Worm (Caenorhabditis elegans) whole organism, L2 larva: ENCODE data around the gene cnnm-2.

Experiments
- C34F6.9 ChIP-seq: fragments of 150-350 bp; optimal IDR thresholded peaks from 2 replicates; lab custom pipeline; 2014; ENCODE audit warnings: missing biosample characterization, missing genetic modification characterization
- F13H6.1 ChIP-seq: sonication (generic microtip); optimal IDR thresholded peaks from 2 replicates; lab custom pipeline; 2016; ENCODE audit warnings: missing genetic modification characterization, missing compliant biosample characterization
- R02D3.7 ChIP-seq: fragments of 150-350 bp; optimal IDR thresholded peaks from 2 replicates; lab custom pipeline; 2014; ENCODE audit warnings: missing biosample characterization, missing genetic modification characterization
- Y55F3AM.14 ChIP-seq: fragments of 200-800 bp; sonication (Bioruptor generic); optimal IDR thresholded peaks from 2 replicates; lab custom pipeline; 2018; ENCODE audit warnings: mild to moderate bottlenecking, missing genetic modification characterization, missing compliant biosample characterization
- ZK546.5 ChIP-seq: sonication (generic microtip); optimal IDR thresholded peaks from 2 replicates; lab custom pipeline; 2017; ENCODE audit warnings: missing biosample characterization, missing genetic modification characterization
- alr-1 ChIP-seq: fragments of 150-350 bp; optimal IDR thresholded peaks from 2 replicates; lab custom pipeline; 2014; ENCODE audit warnings: missing biosample characterization, missing genetic modification characterization
- aly-2 ChIP-seq: fragments of 150-350 bp; optimal IDR thresholded peaks from 2 replicates; lab custom pipeline; 2014; ENCODE audit warnings: missing biosample characterization, missing genetic modification characterization
- ama-1 ChIP-seq: fragments of 150-350 bp; optimal IDR thresholded peaks from 2 replicates; lab custom pipeline; 2018; ENCODE audit warnings: inconsistent platforms
- blmp-1 ChIP-seq: sonication (generic microtip); optimal IDR thresholded peaks from 2 replicates; lab custom pipeline; 2017; ENCODE audit warnings: missing genetic modification characterization, mild to moderate bottlenecking, missing compliant biosample characterization, antibody characterized with exemption, moderate library complexity; ENCODE audit not compliant: insufficient read depth
- ceh-16 ChIP-seq: fragments of 150-350 bp; optimal IDR thresholded peaks from 2 replicates; lab custom pipeline; 2014; ENCODE audit warnings: missing biosample characterization, missing genetic modification characterization
- crh-2 ChIP-seq: sonication (generic microtip); optimal IDR thresholded peaks from 2 replicates; lab custom pipeline; 2017; ENCODE audit warnings: missing biosample characterization, missing genetic modification characterization
- egl-27 ChIP-seq: sonication (generic microtip); optimal IDR thresholded peaks from 3 replicates; lab custom pipeline; 2017; ENCODE audit warnings: missing biosample characterization, missing genetic modification reagents, missing genetic modification characterization
- elt-3 ChIP-seq: sonication (generic microtip); optimal IDR thresholded peaks from 2 replicates; lab custom pipeline; 2017; ENCODE audit warnings: missing biosample characterization, missing genetic modification characterization
- fos-1 ChIP-seq: fragments of 150-350 bp; optimal IDR thresholded peaks from 2 replicates; lab custom pipeline; 2014; ENCODE audit warnings: missing biosample characterization, missing genetic modification characterization
- lsy-2 ChIP-seq, 2 experiments: fragments of 150-350 bp in 1 of 2; sonication (generic microtip) in 1 of 2; optimal IDR thresholded peaks; 2 replicates each; lab custom pipeline; 2014 to 2017; ENCODE audit warnings: missing biosample characterization in 2 of 2, missing genetic modification characterization in 2 of 2
- mab-5 ChIP-seq: fragments of 150-350 bp; optimal IDR thresholded peaks from 2 replicates; lab custom pipeline; 2014; ENCODE audit warnings: missing biosample characterization, missing genetic modification characterization
- mbf-1 ChIP-seq: sonication (generic microtip); optimal IDR thresholded peaks from 2 replicates; lab custom pipeline; 2017; ENCODE audit warnings: missing biosample characterization, missing genetic modification characterization
- mdl-1 ChIP-seq, 2 experiments: fragments of 150-350 bp in 1 of 2; sonication (generic microtip) in 1 of 2; optimal IDR thresholded peaks; 2 replicates each; lab custom pipeline; 2017; ENCODE audit warnings: missing biosample characterization in 2 of 2, missing genetic modification characterization in 2 of 2
- nhr-10 ChIP-seq: sonication (generic microtip); optimal IDR thresholded peaks from 2 replicates; lab custom pipeline; 2017; ENCODE audit warnings: missing biosample characterization, missing genetic modification characterization
- nhr-11 ChIP-seq: fragments of 150-350 bp; optimal IDR thresholded peaks from 2 replicates; lab custom pipeline; 2014; ENCODE audit warnings: missing biosample characterization, missing genetic modification characterization
- nhr-12 ChIP-seq: fragments of 150-350 bp; optimal IDR thresholded peaks from 2 replicates; lab custom pipeline; 2014; ENCODE audit warnings: missing biosample characterization, missing genetic modification characterization
- nhr-129 ChIP-seq: fragments of 150-350 bp; optimal IDR thresholded peaks from 2 replicates; lab custom pipeline; 2014; ENCODE audit warnings: missing biosample characterization, missing genetic modification characterization
- nhr-21 ChIP-seq: fragments of 150-350 bp; optimal IDR thresholded peaks from 2 replicates; lab custom pipeline; 2014; ENCODE audit warnings: missing biosample characterization, missing genetic modification characterization
- nhr-23 ChIP-seq: fragments of 150-350 bp; optimal IDR thresholded peaks from 2 replicates; lab custom pipeline; 2014; ENCODE audit warnings: missing biosample characterization, missing genetic modification reagents, missing genetic modification characterization
- nhr-237 ChIP-seq: fragments of 150-350 bp; optimal IDR thresholded peaks from 2 replicates; lab custom pipeline; 2014; ENCODE audit warnings: missing biosample characterization, missing genetic modification characterization
- nhr-25 ChIP-seq: fragments of 150-350 bp; sonication (generic microtip); optimal IDR thresholded peaks from 3 replicates; lab custom pipeline; 2014; ENCODE audit warnings: missing biosample characterization, missing genetic modification characterization
- nhr-6 ChIP-seq: fragments of 150-350 bp; optimal IDR thresholded peaks from 2 replicates; lab custom pipeline; 2014; ENCODE audit warnings: missing biosample characterization, missing genetic modification characterization
- nhr-77 ChIP-seq: fragments of 150-350 bp; optimal IDR thresholded peaks from 2 replicates; lab custom pipeline; 2014; ENCODE audit warnings: missing biosample characterization, missing genetic modification characterization
- skn-1 ChIP-seq: sonication (generic microtip); optimal IDR thresholded peaks from 2 replicates; lab custom pipeline; 2017; ENCODE audit warnings: missing biosample characterization, missing genetic modification characterization
- sma-3 ChIP-seq: sonication (generic microtip); optimal IDR thresholded peaks from 2 replicates; lab custom pipeline; 2016; ENCODE audit warnings: missing genetic modification reagents, missing genetic modification characterization, missing compliant biosample characterization
- sma-9 ChIP-seq, 2 experiments: fragments of 150-350 bp in 1 of 2; sonication (generic microtip) in 1 of 2; optimal IDR thresholded peaks; 2 replicates each; lab custom pipeline; 2014 to 2016; ENCODE audit warnings: missing genetic modification characterization in 2 of 2, mild to moderate bottlenecking in 1 of 2, missing biosample characterization in 1 of 2, missing compliant biosample characterization in 1 of 2, missing genetic modification reagents in 1 of 2, moderate library complexity in 1 of 2
- unc-39 ChIP-seq: fragments of 150-350 bp; optimal IDR thresholded peaks from 2 replicates; lab custom pipeline; 2014; ENCODE audit warnings: missing biosample characterization, missing genetic modification characterization
- unc-55 ChIP-seq: fragments of 150-350 bp; sonication (generic microtip); optimal IDR thresholded peaks from 3 replicates; lab custom pipeline; 2014; ENCODE audit warnings: missing biosample characterization, missing genetic modification reagents, missing genetic modification characterization
- unc-62 ChIP-seq: fragments of 150-350 bp; optimal IDR thresholded peaks from 2 replicates; lab custom pipeline; 2014; ENCODE audit warnings: missing biosample characterization, missing genetic modification reagents, missing genetic modification characterization
- zag-1 ChIP-seq: fragments of 150-350 bp; optimal IDR thresholded peaks from 2 replicates; lab custom pipeline; 2014; ENCODE audit warnings: missing biosample characterization, missing genetic modification characterization
- ztf-11 ChIP-seq: sonication (generic microtip); optimal IDR thresholded peaks from 2 replicates; lab custom pipeline; 2017; ENCODE audit warnings: missing biosample characterization, missing genetic modification characterization
- ztf-4 ChIP-seq: fragments of 150-350 bp; optimal IDR thresholded peaks from 2 replicates; lab custom pipeline; 2014; ENCODE audit warnings: missing biosample characterization, missing genetic modification characterization

The cnnm-2 gene

DNA sequence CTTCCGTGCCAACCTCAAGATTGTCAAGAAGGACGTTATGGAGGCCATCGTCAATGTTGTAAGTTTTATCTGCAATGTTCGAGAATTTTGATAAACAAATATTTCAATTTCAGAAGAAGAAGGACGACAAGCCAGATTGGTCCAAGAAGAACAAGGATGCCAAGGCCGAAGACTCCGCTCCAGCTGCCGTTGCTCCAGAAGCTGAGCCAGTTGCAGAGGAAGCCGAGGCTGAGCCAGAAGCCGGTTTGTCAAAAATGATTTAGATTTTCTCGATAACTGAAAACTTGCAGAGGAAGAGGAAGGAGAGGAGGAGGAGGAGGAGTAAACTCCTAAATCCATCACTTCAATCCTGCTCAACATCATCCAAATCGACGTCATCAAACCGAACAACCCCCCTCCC is 21.8 kb upstream of the cnnm-2 start:
- no peak for TF ChIP-seq mbf-1 (tag; lab: Kevin White, UChicago)
- no peak for TF ChIP-seq nhr-11
- TF ChIP-seq ama-1 (lab: Kevin White, UChicago) = no peak
- TF ChIP-seq ceh-16 = no peak
- TF ChIP-seq crh-2 (tag; lab: Kevin White, UChicago) = no peak

DNA sequence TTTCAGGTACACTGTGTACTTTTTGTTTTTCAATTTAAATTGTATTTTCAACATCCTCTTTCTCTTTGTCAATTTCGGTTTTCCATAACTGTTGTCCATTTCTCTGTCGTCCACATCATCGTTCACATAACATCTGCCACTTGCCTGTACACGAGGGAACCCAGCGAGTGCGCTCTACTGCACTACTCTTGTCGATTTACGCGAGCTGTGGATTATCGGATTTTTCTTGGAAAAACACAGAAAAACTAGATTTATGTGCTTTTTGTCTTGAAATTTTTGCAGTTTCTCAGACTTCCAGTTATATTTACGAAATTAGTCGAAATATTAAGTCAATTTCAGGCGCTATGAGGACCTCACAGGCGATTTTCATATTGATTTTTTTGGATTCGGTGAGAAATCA is 20.1 kb upstream of the cnnm-2 start, which contains the start of gene chup-1:
Gene chup-1, plus strand, starts transcription at position 340 of the 400 bp plus-strand sequence.
- TF ChIP-seq unc-39 (tag; lab: Kevin White, UChicago) (no peak), lsy-2 (tag; optimal IDR thresholded peaks at IDR 0.05; lab: Kevin White, UChicago) (peak in 1 of 2 experiments; percentile 49), fos-1 (tag; lab: Kevin White, UChicago) (peak; percentile 30), nhr-11 (no peak), nhr-23 (no peak), elt-3 (tag; lab: Kevin White, UChicago) (no peak), nhr-129 (peak; percentile 57), ZK546.5 (no peak), zag-1 (no peak), ceh-16 (no peak), ztf-11 (tag; lab: Kevin White, UChicago) (no peak), skn-1 (tag; lab: Kevin White, UChicago) (no peak), nhr-6 (tag; lab: Kevin White, UChicago) (no peak), mdl-1 (tag; optimal IDR thresholded peaks at IDR 0.05; lab: Kevin White, UChicago) (no peak), nhr-12 (tag; lab: Kevin White, UChicago) (no peak), nhr-21 (tag; lab: Kevin White, UChicago) (peak; percentile 26), egl-27 (tag; lab: Kevin White, UChicago) (no peak), unc-62 (GFP tag; lab: Kevin White, UChicago) (no peak), C34F6.9 (tag; lab: Kevin White, UChicago) (peak; percentile 24), sma-3 (GFP tag; lab: Kevin White, UChicago) (peak; percentile 25), aly-2 (tag; lab: Kevin White, UChicago) (no peak), unc-55 (GFP tag; lab: Kevin White, UChicago) (peak; percentile 46), R02D3.7 (peak; percentile 61), blmp-1 (tag; lab: Kevin White, UChicago) (no peak), mab-5 (tag; lab: Kevin White, UChicago) (no peak)

DNA sequence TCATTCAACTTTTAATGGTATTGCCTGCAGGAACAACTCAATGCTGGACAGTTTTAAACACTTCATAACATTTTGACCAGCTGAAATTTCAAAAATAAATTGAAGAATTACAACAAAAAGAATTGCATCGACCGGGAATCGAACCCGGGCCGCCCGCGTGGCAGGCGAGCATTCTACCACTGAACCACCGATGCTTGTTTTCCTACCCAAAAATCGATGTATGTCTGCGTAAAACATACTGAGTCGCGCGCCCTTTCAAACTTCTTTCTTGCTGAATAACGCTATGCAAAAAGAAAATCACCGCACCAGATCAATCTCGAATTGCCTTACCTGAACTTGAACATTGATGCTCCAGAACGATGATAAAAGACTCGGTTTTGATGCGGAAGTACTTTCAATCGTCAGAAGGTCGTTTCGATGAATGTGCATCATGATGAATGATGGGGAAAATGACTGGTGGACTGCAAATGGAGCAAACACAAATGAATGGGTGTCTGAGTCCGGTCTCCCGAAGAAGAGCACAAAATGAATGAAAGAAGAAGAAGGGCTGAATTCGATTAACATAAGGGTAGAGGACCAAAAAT is 15.1 kb upstream of the cnnm-2 start, which contains the start of gene R04E5.7:
Gene R04E5.7, minus strand, starts transcription at position 564 of the 584 bp plus-strand sequence.
- TF ChIP-seq Y55F3AM.14 (GFP tag; lab: Kevin White, UChicago) (peak; percentile 6), ama-1 (lab: Kevin White, UChicago) (no peak), fos-1 (tag; lab: Kevin White, UChicago) (peak; percentile 9), mdl-1 (tag; optimal IDR thresholded peaks at IDR 0.05; lab: Kevin White, UChicago) (peak in 1 of 2 experiments; percentile 17), nhr-6 (tag; lab: Kevin White, UChicago) (no peak), nhr-25 (no peak), nhr-21 (tag; lab: Kevin White, UChicago) (peak; percentile 19), sma-3 (GFP tag; lab: Kevin White, UChicago) (peak; percentile 30), alr-1 (tag; lab: Kevin White, UChicago) (no peak), sma-9 (GFP tag; optimal IDR thresholded peaks at IDR 0.05; lab: Kevin White, UChicago) (peak; percentile 10), sma-9 (tag; optimal IDR thresholded peaks at IDR 0.05; lab: Kevin White, UChicago) (no peak), ztf-4 (tag; lab: Kevin White, UChicago) (no peak), mab-5 (tag; lab: Kevin White, UChicago) (no peak), nhr-129 (peak; percentile 53), nhr-10 (no peak), crh-2 (tag; lab: Kevin White, UChicago) (peak; percentile 89), nhr-77 (tag; lab: Kevin White, UChicago) (no peak), nhr-23 (no peak), nhr-237 (tag; lab: Kevin White, UChicago) (no peak), F13H6.1 (tag; lab: Kevin White, UChicago) (no peak), unc-55 (GFP tag; lab: Kevin White, UChicago) (peak; percentile 39), lsy-2 (tag; optimal IDR thresholded peaks at IDR 0.05; lab: Kevin White, UChicago) (peak in 1 of 2 experiments; percentile 24), C34F6.9 (tag; lab: Kevin White, UChicago) (peak; percentile 12)
